3 fruit fly cellular contexts compared by ENCODE assay signal in genomic region chr2L:5245363-5245892, dm6.
A peak's percentile ranks its signal among the peaks of the same experiment; 100 is the strongest.
TF ChIP-seq lines count a peak whose summit lies in the region.

No protein-coding gene starts in this region.

TF ChIP-seq in whole organism, adult, 20 proteins besides CTCF, POLR2A, EP300 and RAD21 (continued from another document):
- TF ChIP-seq cic (GFP tag; optimal IDR thresholded peaks at IDR 0.05; lab: Kevin White, UChicago) (peak; percentile 65), CG7101 (tag; optimal IDR thresholded peaks at IDR 0.05; lab: Kevin White, UChicago) (peak; percentile 52)

TF ChIP-seq in whole organism, embryonic, 481 proteins besides CTCF, POLR2A, EP300 and RAD21 (continued from another document and continues in another):
- peak; percentile 78 for TF ChIP-seq CG12769 (tag; optimal IDR thresholded peaks at IDR 0.05; lab: Kevin White, UChicago)
- no peak for TF ChIP-seq CG11093 (GFP tag; IDR thresholded peaks at IDR 0.05; lab: Robert Waterston, UW)
- TF ChIP-seq CG3995 (GFP tag; optimal IDR thresholded peaks at IDR 0.05; lab: Kevin White, UChicago), result no peak
- TF ChIP-seq cad (GFP tag; optimal IDR thresholded peaks at IDR 0.05; lab: Kevin White, UChicago), result no peak
- no peak for TF ChIP-seq sc (optimal IDR thresholded peaks at IDR 0.05; lab: Kevin White, UChicago)
- peak; percentile 24 for TF ChIP-seq sc (GFP tag; optimal IDR thresholded peaks at IDR 0.05; lab: Kevin White, UChicago)
- no peak for TF ChIP-seq ftz-f1 (GFP tag; optimal IDR thresholded peaks at IDR 0.05; lab: Kevin White, UChicago)
- TF ChIP-seq Hr78 (GFP tag; optimal IDR thresholded peaks at IDR 0.05; lab: Kevin White, UChicago), result peak in 1 of 2 experiments; percentile 17
- no peak for TF ChIP-seq CG6254 (GFP tag; optimal IDR thresholded peaks at IDR 0.05; lab: Kevin White, UChicago)
- no peak for TF ChIP-seq CG4360 (GFP tag; IDR thresholded peaks at IDR 0.05; lab: Robert Waterston, UW)
- TF ChIP-seq Lim3 (GFP tag; IDR thresholded peaks at IDR 0.05; lab: Robert Waterston, UW), result no peak
- no peak for TF ChIP-seq NFAT (GFP tag; IDR thresholded peaks at IDR 0.05; lab: Robert Waterston, UW)
- TF ChIP-seq corto (GFP tag; optimal IDR thresholded peaks at IDR 0.05; lab: Kevin White, UChicago), result no peak
- peak; percentile 80 for TF ChIP-seq zf30C (GFP tag; optimal IDR thresholded peaks at IDR 0.05; lab: Kevin White, UChicago)
- TF ChIP-seq E2f2 (GFP tag; IDR thresholded peaks at IDR 0.05; lab: Robert Waterston, UW), result no peak
- TF ChIP-seq Nf-YB (GFP tag; optimal IDR thresholded peaks at IDR 0.05; lab: Kevin White, UChicago), result peak; percentile 13
- TF ChIP-seq CG34376 (GFP tag; optimal IDR thresholded peaks at IDR 0.05; lab: Kevin White, UChicago), result no peak
- TF ChIP-seq bcd (GFP tag; optimal IDR thresholded peaks at IDR 0.05; lab: Kevin White, UChicago), result no peak
- TF ChIP-seq Bdp1 (GFP tag; optimal IDR thresholded peaks at IDR 0.05; lab: Kevin White, UChicago), result no peak
- TF ChIP-seq CG17802 (tag; optimal IDR thresholded peaks at IDR 0.05; lab: Kevin White, UChicago), result no peak
- TF ChIP-seq cwo (GFP tag; optimal IDR thresholded peaks at IDR 0.05; lab: Kevin White, UChicago), result no peak
- TF ChIP-seq wdn (GFP tag; IDR thresholded peaks at IDR 0.05; lab: Robert Waterston, UW), result no peak
- no peak for TF ChIP-seq CG6689 (GFP tag; IDR thresholded peaks at IDR 0.05; lab: Robert Waterston, UW)
- peak; percentile 30 for TF ChIP-seq CG8944 (GFP tag; optimal IDR thresholded peaks at IDR 0.05; lab: Kevin White, UChicago)
- TF ChIP-seq HLH3B (GFP tag; IDR thresholded peaks at IDR 0.05; lab: Robert Waterston, UW), result 0 out of 2 replicates have a peak, but pooled peaks have one; percentile 33
- no peak for TF ChIP-seq klu (GFP tag; IDR thresholded peaks at IDR 0.05; lab: Robert Waterston, UW)
- no peak for TF ChIP-seq Spps (tag; optimal IDR thresholded peaks at IDR 0.05; lab: Kevin White, UChicago)
- no peak for TF ChIP-seq maf-S (GFP tag; optimal IDR thresholded peaks at IDR 0.05; lab: Kevin White, UChicago)
- peak; percentile 30 for TF ChIP-seq CG13424 (tag; optimal IDR thresholded peaks at IDR 0.05; lab: Kevin White, UChicago)
- peak; percentile 28 for TF ChIP-seq CG2202 (tag; optimal IDR thresholded peaks at IDR 0.05; lab: Kevin White, UChicago)
- TF ChIP-seq CG4707 (GFP tag; optimal IDR thresholded peaks at IDR 0.05; lab: Kevin White, UChicago), result peak; percentile 21
- TF ChIP-seq fu2 (GFP tag; optimal IDR thresholded peaks at IDR 0.05; lab: Kevin White, UChicago), result no peak
- no peak for TF ChIP-seq C15 (GFP tag; IDR thresholded peaks at IDR 0.05; lab: Robert Waterston, UW)
- no peak for TF ChIP-seq Ada2b (GFP tag; IDR thresholded peaks at IDR 0.05; lab: Robert Waterston, UW)
- TF ChIP-seq dmrt99B (tag; optimal IDR thresholded peaks at IDR 0.05; lab: Kevin White, UChicago), result peak; percentile 58
- no peak for TF ChIP-seq Abd-B (GFP tag; optimal IDR thresholded peaks at IDR 0.05; lab: Kevin White, UChicago)
- TF ChIP-seq CG34422 (GFP tag; IDR thresholded peaks at IDR 0.05; lab: Robert Waterston, UW), result no peak
- no peak for TF ChIP-seq CG9817 (tag; optimal IDR thresholded peaks at IDR 0.05; lab: Kevin White, UChicago)
- peak; percentile 2 for TF ChIP-seq HmgD (GFP tag; optimal IDR thresholded peaks at IDR 0.05; lab: Kevin White, UChicago)
- TF ChIP-seq CG12071 (GFP tag; optimal IDR thresholded peaks at IDR 0.05; lab: Kevin White, UChicago), result no peak
- TF ChIP-seq Asciz (GFP tag; optimal IDR thresholded peaks at IDR 0.05; lab: Kevin White, UChicago), result peak; percentile 24
- no peak for TF ChIP-seq abd-A (tag; optimal IDR thresholded peaks at IDR 0.05; lab: Kevin White, UChicago)
- TF ChIP-seq CG8924 (tag; optimal IDR thresholded peaks at IDR 0.05; lab: Kevin White, UChicago), result peak; percentile 48
- TF ChIP-seq dimm (GFP tag; IDR thresholded peaks at IDR 0.05; lab: Robert Waterston, UW), result no peak
- no peak for TF ChIP-seq esg (GFP tag; conservative IDR thresholded peaks at IDR 0.05; lab: Robert Waterston, UW)
- TF ChIP-seq CG1832 (GFP tag; optimal IDR thresholded peaks at IDR 0.05; lab: Kevin White, UChicago), result no peak
- peak; percentile 54 for TF ChIP-seq Sox102F (GFP tag; optimal IDR thresholded peaks at IDR 0.05; lab: Kevin White, UChicago)
- TF ChIP-seq nom (GFP tag; optimal IDR thresholded peaks at IDR 0.05; lab: Kevin White, UChicago), result no peak
- TF ChIP-seq B-H1 (GFP tag; IDR thresholded peaks at IDR 0.05; lab: Robert Waterston, UW), result no peak
- no peak for TF ChIP-seq CG3281 (GFP tag; optimal IDR thresholded peaks at IDR 0.05; lab: Kevin White, UChicago)
- peak; percentile 18 for TF ChIP-seq CG16815 (GFP tag; optimal IDR thresholded peaks at IDR 0.05; lab: Kevin White, UChicago)
- TF ChIP-seq CG3065 (GFP tag; optimal IDR thresholded peaks at IDR 0.05; lab: Kevin White, UChicago), result no peak
- no peak for TF ChIP-seq Sin3A (optimal IDR thresholded peaks at IDR 0.05; lab: Kevin White, UChicago)
- peak; percentile 40 for TF ChIP-seq D19A (tag; optimal IDR thresholded peaks at IDR 0.05; lab: Kevin White, UChicago)
- TF ChIP-seq Fer2 (tag; optimal IDR thresholded peaks at IDR 0.05; lab: Kevin White, UChicago), result no peak
- no peak for TF ChIP-seq Dek (tag; optimal IDR thresholded peaks at IDR 0.05; lab: Kevin White, UChicago)
- TF ChIP-seq cas (GFP tag; IDR thresholded peaks at IDR 0.05; lab: Robert Waterston, UW), result no peak
- TF ChIP-seq Rx (GFP tag; IDR thresholded peaks at IDR 0.05; lab: Robert Waterston, UW), result no peak
- peak; percentile 68; the same call in 1 of the 2 replicates for TF ChIP-seq Xrp1 (GFP tag; IDR thresholded peaks at IDR 0.05; lab: Robert Waterston, UW)
- TF ChIP-seq nmo (GFP tag; optimal IDR thresholded peaks at IDR 0.05; lab: Kevin White, UChicago), result peak; percentile 26
- TF ChIP-seq wek (GFP tag; optimal IDR thresholded peaks at IDR 0.05; lab: Kevin White, UChicago), result peak; percentile 7
- no peak for TF ChIP-seq Adf1 (GFP tag; IDR thresholded peaks at IDR 0.05; lab: Robert Waterston, UW)
- no peak for TF ChIP-seq HLHmδ (GFP tag; optimal IDR thresholded peaks at IDR 0.05; lab: Kevin White, UChicago)
- no peak for TF ChIP-seq Sry-β (GFP tag; optimal IDR thresholded peaks at IDR 0.05; lab: Kevin White, UChicago)
- peak; percentile 19 for TF ChIP-seq CG8290 (GFP tag; optimal IDR thresholded peaks at IDR 0.05; lab: Kevin White, UChicago)
- no peak for TF ChIP-seq CG8290 (tag; optimal IDR thresholded peaks at IDR 0.05; lab: Kevin White, UChicago)
- TF ChIP-seq cg (GFP tag; optimal IDR thresholded peaks at IDR 0.05; lab: Kevin White, UChicago), result no peak
- TF ChIP-seq CG10959 (GFP tag; IDR thresholded peaks at IDR 0.05; lab: Robert Waterston, UW), result no peak
- no peak for TF ChIP-seq crp (GFP tag; optimal IDR thresholded peaks at IDR 0.05; lab: Kevin White, UChicago)

TF ChIP-seq in whole organism, prepupa, 60 proteins besides CTCF, POLR2A, EP300 and RAD21 (continued from another document):
- peak; percentile 14 for TF ChIP-seq CG3032 (tag; optimal IDR thresholded peaks at IDR 0.05; lab: Kevin White, UChicago)
- peak; percentile 16 for TF ChIP-seq Eip75B (GFP tag; optimal IDR thresholded peaks at IDR 0.05; lab: Kevin White, UChicago)
- TF ChIP-seq Blimp-1 (GFP tag; optimal IDR thresholded peaks at IDR 0.05; lab: Kevin White, UChicago), result no peak
- TF ChIP-seq Sox15 (GFP tag; optimal IDR thresholded peaks at IDR 0.05; lab: Kevin White, UChicago), result no peak
- peak; percentile 38 for TF ChIP-seq Ets96B (tag; optimal IDR thresholded peaks at IDR 0.05; lab: Kevin White, UChicago)
- TF ChIP-seq CG34406 (GFP tag; optimal IDR thresholded peaks at IDR 0.05; lab: Kevin White, UChicago), result no peak
- TF ChIP-seq fkh (GFP tag; optimal IDR thresholded peaks at IDR 0.05; lab: Kevin White, UChicago), result no peak
- TF ChIP-seq eg (GFP tag; IDR thresholded peaks at IDR 0.05; lab: Robert Waterston, UW), result peak; percentile 43; the same call in 1 of the 3 replicates
- no peak; the same call in 1 of the 2 replicates for TF ChIP-seq Gug (GFP tag; IDR thresholded peaks at IDR 0.05; lab: Robert Waterston, UW)
- TF ChIP-seq CG16779 (tag; optimal IDR thresholded peaks at IDR 0.05; lab: Kevin White, UChicago), result no peak
- TF ChIP-seq spab (GFP tag; optimal IDR thresholded peaks at IDR 0.05; lab: Kevin White, UChicago), result peak; percentile 15
- TF ChIP-seq dsx (GFP tag; optimal IDR thresholded peaks at IDR 0.05; lab: Kevin White, UChicago; ENCODE audit: poor library complexity, severe bottlenecking), result peak; percentile 33
- no peak for TF ChIP-seq CG15336 (GFP tag; IDR thresholded peaks at IDR 0.05; lab: Robert Waterston, UW)
- TF ChIP-seq Sox14 (GFP tag; optimal IDR thresholded peaks at IDR 0.05; lab: Kevin White, UChicago), result no peak
- peak; percentile 14 for TF ChIP-seq CG6808 (GFP tag; optimal IDR thresholded peaks at IDR 0.05; lab: Kevin White, UChicago)
- TF ChIP-seq CG10669 (GFP tag; optimal IDR thresholded peaks at IDR 0.05; lab: Kevin White, UChicago), result no peak
- no peak for TF ChIP-seq CG4318 (GFP tag; optimal IDR thresholded peaks at IDR 0.05; lab: Kevin White, UChicago)
- TF ChIP-seq fd59A (GFP tag; optimal IDR thresholded peaks at IDR 0.05; lab: Kevin White, UChicago), result no peak
- TF ChIP-seq fd85E (GFP tag; optimal IDR thresholded peaks at IDR 0.05; lab: Kevin White, UChicago), result no peak
- TF ChIP-seq Hr38 (GFP tag; optimal IDR thresholded peaks at IDR 0.05; lab: Kevin White, UChicago), result no peak
- 0 out of 3 replicates have a peak, but pooled peaks have one; percentile 16 for TF ChIP-seq CG8119 (GFP tag; IDR thresholded peaks at IDR 0.05; lab: Robert Waterston, UW)
- TF ChIP-seq CG9139 (GFP tag; optimal IDR thresholded peaks at IDR 0.05; lab: Kevin White, UChicago), result no peak
- no peak for TF ChIP-seq salr (GFP tag; optimal IDR thresholded peaks at IDR 0.05; lab: Kevin White, UChicago)
- peak; percentile 35 for TF ChIP-seq pdm3 (GFP tag; optimal IDR thresholded peaks at IDR 0.05; lab: Kevin White, UChicago)
- peak; percentile 38 for TF ChIP-seq Smox (GFP tag; optimal IDR thresholded peaks at IDR 0.05; lab: Kevin White, UChicago)
- peak; percentile 28 for TF ChIP-seq CG3919 (GFP tag; optimal IDR thresholded peaks at IDR 0.05; lab: Kevin White, UChicago)
- TF ChIP-seq CG32006 (GFP tag; optimal IDR thresholded peaks at IDR 0.05; lab: Kevin White, UChicago), result peak; percentile 22
- no peak for TF ChIP-seq CG6276 (GFP tag; optimal IDR thresholded peaks at IDR 0.05; lab: Kevin White, UChicago)
- TF ChIP-seq CG8632 (GFP tag; optimal IDR thresholded peaks at IDR 0.05; lab: Kevin White, UChicago), result no peak
- no peak for TF ChIP-seq CG11762 (GFP tag; optimal IDR thresholded peaks at IDR 0.05; lab: Kevin White, UChicago; ENCODE audit: insufficient read depth)
- TF ChIP-seq lz (GFP tag; optimal IDR thresholded peaks at IDR 0.05; lab: Kevin White, UChicago), result no peak
- peak; percentile 31 for TF ChIP-seq OdsH (GFP tag; optimal IDR thresholded peaks at IDR 0.05; lab: Kevin White, UChicago)
- TF ChIP-seq CG31627 (GFP tag; optimal IDR thresholded peaks at IDR 0.05; lab: Kevin White, UChicago), result peak; percentile 26
- peak; percentile 51 for TF ChIP-seq vri (GFP tag; optimal IDR thresholded peaks at IDR 0.05; lab: Kevin White, UChicago)
- peak; percentile 18 for TF ChIP-seq cyc (GFP tag; optimal IDR thresholded peaks at IDR 0.05; lab: Kevin White, UChicago)
- TF ChIP-seq CG1621 (tag; optimal IDR thresholded peaks at IDR 0.05; lab: Kevin White, UChicago), result no peak
- TF ChIP-seq esn (GFP tag; optimal IDR thresholded peaks at IDR 0.05; lab: Kevin White, UChicago), result peak; percentile 44
- no peak for TF ChIP-seq Eip93F (GFP tag; optimal IDR thresholded peaks at IDR 0.05; lab: Kevin White, UChicago)
- peak; percentile 39 for TF ChIP-seq Met (GFP tag; optimal IDR thresholded peaks at IDR 0.05; lab: Kevin White, UChicago)
- TF ChIP-seq Hr39 (GFP tag; optimal IDR thresholded peaks at IDR 0.05; lab: Kevin White, UChicago), result peak; percentile 21
